Worm (Caenorhabditis elegans) whole organism, early embryonic: ENCODE data around the gene F59F5.7.

Source experiments
- B0310.2 ChIP-seq: sonication (generic microtip); optimal IDR thresholded peaks from 2 replicates; lab custom pipeline; 2016; ENCODE audit warnings: mild to moderate bottlenecking, missing genetic modification characterization, missing compliant biosample characterization
- F13C5.2 ChIP-seq: sonication (generic microtip); optimal IDR thresholded peaks from 2 replicates; lab custom pipeline; 2017; ENCODE audit warnings: mild to moderate bottlenecking, missing genetic modification characterization, inconsistent platforms, missing compliant biosample characterization
- aly-1 ChIP-seq: sonication (generic microtip); optimal IDR thresholded peaks from 2 replicates; lab custom pipeline; 2016; ENCODE audit warnings: missing genetic modification characterization, missing compliant biosample characterization
- ama-1 ChIP-seq: fragments of 150-350 bp; optimal IDR thresholded peaks from 2 replicates; lab custom pipeline; 2014
- ceh-13 ChIP-seq: fragments of 200-800 bp; sonication (Bioruptor generic); optimal IDR thresholded peaks from 2 replicates; lab custom pipeline; 2018; ENCODE audit warnings: mild to moderate bottlenecking, missing genetic modification characterization, missing compliant biosample characterization
- ceh-36 ChIP-seq: sonication (generic microtip); optimal IDR thresholded peaks from 2 replicates; lab custom pipeline; 2016; ENCODE audit warnings: missing genetic modification characterization, inconsistent platforms, missing compliant biosample characterization
- ets-7 ChIP-seq: sonication (generic microtip); optimal IDR thresholded peaks from 2 replicates; lab custom pipeline; 2016; ENCODE audit warnings: missing genotype, missing genetic modification characterization, missing compliant biosample characterization
- flt-1 ChIP-seq: fragments of 200-800 bp; sonication (Bioruptor generic); IDR thresholded peaks from 2 replicates; pipeline ENCODE4 v1.3.6; 2022; ENCODE audit warnings: missing genetic modification characterization, missing compliant biosample characterization
- hmbx-1 ChIP-seq: sonication (generic microtip); optimal IDR thresholded peaks from 2 replicates; lab custom pipeline; 2016; ENCODE audit warnings: mild to moderate bottlenecking, missing genetic modification characterization, missing compliant biosample characterization
- hmg-4 ChIP-seq: fragments of 200-800 bp; sonication (Bioruptor generic); optimal IDR thresholded peaks from 2 replicates; lab custom pipeline; 2018; ENCODE audit warnings: mild to moderate bottlenecking, missing genetic modification characterization, missing compliant biosample characterization
- hnd-1 ChIP-seq: sonication (generic microtip); optimal IDR thresholded peaks from 2 replicates; lab custom pipeline; 2016; ENCODE audit warnings: missing genetic modification characterization, missing compliant biosample characterization
- pes-1 ChIP-seq: fragments of 200-800 bp; sonication (Bioruptor generic); IDR thresholded peaks from 2 replicates; pipeline ENCODE4 v1.3.6; 2022; ENCODE audit warnings: missing genetic modification reagents, missing genetic modification characterization, missing compliant biosample characterization
- scrt-1 ChIP-seq: fragments of 200-800 bp; sonication (Bioruptor generic); IDR thresholded peaks from 2 replicates; pipeline ENCODE4 v1.3.6; 2022; ENCODE audit warnings: missing genetic modification characterization, missing compliant biosample characterization
- sea-1 ChIP-seq: fragments of 200-800 bp; sonication (Bioruptor generic); conservative IDR thresholded peaks from 2 replicates; pipeline ENCODE4 v1.3.6; 2022; ENCODE audit warnings: missing genetic modification characterization, missing compliant biosample characterization
- tbx-11 ChIP-seq: fragments of 200-800 bp; sonication (Bioruptor generic); IDR thresholded peaks from 2 replicates; pipeline ENCODE4 v1.3.6; 2022; ENCODE audit warnings: missing genetic modification characterization, missing compliant biosample characterization
- tbx-37 ChIP-seq: fragments of 200-800 bp; sonication (Bioruptor generic); conservative IDR thresholded peaks from 2 replicates; pipeline ENCODE4 v1.3.6; 2022; ENCODE audit warnings: missing genetic modification reagents, missing genetic modification characterization, missing compliant biosample characterization
- tra-4 ChIP-seq: sonication (generic microtip); optimal IDR thresholded peaks from 2 replicates; lab custom pipeline; 2017; ENCODE audit warnings: missing genetic modification characterization, missing compliant biosample characterization

The F59F5.7 gene

ce11 chrX:10597554-10598191 lies 38.4 kb downstream of the F59F5.7 start:
- TF ChIP-seq sea-1 (GFP tag; lab: Robert Waterston, UW) (no peak), F13C5.2 (tag; lab: Kevin White, UChicago) (peak; percentile 45), hmg-4 (peak; percentile 67), B0310.2 (tag; lab: Kevin White, UChicago) (peak; percentile 33), scrt-1 (GFP tag; lab: Robert Waterston, UW) (no peak)

DNA sequence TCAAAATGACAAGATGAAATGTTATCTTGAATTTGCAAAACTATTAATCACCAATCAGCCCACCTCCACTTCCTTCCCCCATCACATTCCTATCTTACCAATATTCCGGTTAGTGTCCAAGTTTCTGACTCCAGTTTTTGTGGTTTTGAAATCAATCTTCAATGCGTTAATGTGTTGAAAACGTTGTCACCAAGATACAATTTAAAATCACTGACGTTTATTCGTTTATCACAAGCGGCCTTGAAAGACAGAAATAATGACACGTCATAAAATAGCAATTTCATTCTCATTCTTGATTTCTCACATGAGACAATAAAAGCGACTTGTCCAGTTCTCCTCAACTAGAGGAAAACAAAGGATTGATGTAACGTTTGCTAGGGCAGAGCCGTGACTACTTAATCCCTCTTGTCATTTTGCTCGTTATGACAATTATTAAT lies 40.4 kb downstream of the F59F5.7 start:
- no peak for TF ChIP-seq ama-1 (lab: Kevin White, UChicago)
- TF ChIP-seq tra-4: no peak
- TF ChIP-seq hmbx-1 (tag; lab: Kevin White, UChicago): no peak
- TF ChIP-seq aly-1: no peak
- TF ChIP-seq hnd-1: no peak
- no peak for TF ChIP-seq ceh-36
- TF ChIP-seq sea-1 (GFP tag; lab: Robert Waterston, UW): no peak
- no peak for TF ChIP-seq scrt-1 (GFP tag; lab: Robert Waterston, UW)
- TF ChIP-seq tbx-37 (GFP tag; lab: Robert Waterston, UW): no peak

DNA sequence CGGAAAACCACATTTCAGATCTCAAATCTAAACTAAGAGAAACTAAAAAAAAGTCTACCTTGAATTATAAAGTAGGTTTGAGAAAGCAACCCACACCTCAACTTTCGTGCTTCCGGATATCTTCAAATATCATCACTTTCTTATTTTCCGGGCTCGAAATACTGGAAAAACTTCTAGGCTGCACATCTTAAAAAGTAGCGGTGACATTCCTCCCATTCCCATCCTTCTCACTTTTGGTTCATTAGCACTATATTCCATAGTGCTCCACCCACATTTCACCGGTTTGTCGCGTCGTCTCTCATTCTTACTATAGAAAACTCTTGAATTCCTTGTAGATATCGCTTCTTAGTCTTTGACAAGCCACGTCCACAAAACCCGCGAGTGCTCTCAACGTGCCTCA lies 45.1 kb downstream of the F59F5.7 start, which contains the start of gene flp-19:
Gene flp-19, plus strand, starts transcription at position 301 of the 400 bp plus-strand sequence.
- TF ChIP-seq hmg-4 (no peak), hnd-1 (no peak), tbx-11 (GFP tag; lab: Robert Waterston, UW) (no peak), B0310.2 (tag; lab: Kevin White, UChicago) (no peak), ama-1 (lab: Kevin White, UChicago) (no peak), F13C5.2 (tag; lab: Kevin White, UChicago) (no peak), aly-1 (no peak), tbx-37 (GFP tag; lab: Robert Waterston, UW) (no peak)

DNA sequence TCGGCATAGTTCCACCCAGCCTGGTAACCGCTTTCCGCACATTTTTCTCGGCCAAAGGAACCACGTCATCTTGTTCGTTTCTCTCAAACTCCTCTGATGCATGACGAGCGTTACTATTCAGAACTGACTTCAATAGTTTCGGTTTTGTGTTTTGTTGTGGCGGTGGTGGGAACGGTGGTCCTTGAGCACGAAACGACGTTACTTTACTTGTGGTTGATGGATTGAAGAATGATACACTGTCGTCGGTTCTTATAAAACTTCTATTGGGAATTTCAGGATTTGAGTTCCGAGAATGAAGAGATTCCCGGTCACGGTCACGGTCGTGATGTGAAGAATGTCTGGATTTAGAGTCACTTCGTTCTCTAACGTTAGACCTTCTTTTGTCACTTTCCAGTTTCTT lies 50.6 kb downstream of the F59F5.7 start:
- TF ChIP-seq ceh-36: no peak
- no peak for TF ChIP-seq sea-1 (GFP tag; lab: Robert Waterston, UW)
- no peak for TF ChIP-seq ets-7
- no peak for TF ChIP-seq flt-1 (GFP tag; lab: Robert Waterston, UW)
- TF ChIP-seq tra-4: no peak
- TF ChIP-seq ama-1 (lab: Kevin White, UChicago): no peak
- TF ChIP-seq hmbx-1 (tag; lab: Kevin White, UChicago): no peak
- TF ChIP-seq F13C5.2 (tag; lab: Kevin White, UChicago): no peak
- TF ChIP-seq tbx-37 (GFP tag; lab: Robert Waterston, UW): no peak
- no peak for TF ChIP-seq pes-1
- TF ChIP-seq hnd-1: no peak
- TF ChIP-seq scrt-1 (GFP tag; lab: Robert Waterston, UW): no peak
- TF ChIP-seq tbx-11 (GFP tag; lab: Robert Waterston, UW): no peak
- no peak for TF ChIP-seq hmg-4
- no peak for TF ChIP-seq B0310.2 (tag; lab: Kevin White, UChicago)

DNA sequence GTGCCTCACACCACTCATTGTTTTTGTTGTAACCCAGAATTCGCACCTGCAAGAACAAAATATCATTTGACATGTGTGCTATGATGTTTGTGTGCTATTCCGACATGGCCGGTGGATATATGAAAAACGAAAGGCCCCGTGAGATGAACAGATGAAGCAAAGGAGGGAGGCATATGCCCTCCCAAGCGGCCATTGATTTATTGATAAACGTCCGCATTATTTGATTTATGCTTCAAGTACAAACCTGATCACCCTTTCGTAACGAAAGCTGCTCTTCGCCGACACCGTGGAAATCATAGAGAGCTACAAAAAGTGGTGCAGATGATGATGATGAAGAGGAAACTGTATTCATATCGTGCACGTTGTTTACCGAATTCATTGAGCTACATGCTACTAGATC lies 53.1 kb downstream of the F59F5.7 start:
- TF ChIP-seq hmbx-1 (tag; lab: Kevin White, UChicago) (no peak), aly-1 (no peak), ceh-13 (GFP tag; lab: Kevin White, UChicago) (no peak), tbx-11 (GFP tag; lab: Robert Waterston, UW) (no peak), tbx-37 (GFP tag; lab: Robert Waterston, UW) (no peak), pes-1 (no peak), F13C5.2 (tag; lab: Kevin White, UChicago) (no peak), ets-7 (no peak), scrt-1 (GFP tag; lab: Robert Waterston, UW) (no peak), B0310.2 (tag; lab: Kevin White, UChicago) (no peak), hmg-4 (no peak), ama-1 (lab: Kevin White, UChicago) (no peak), hnd-1 (no peak), flt-1 (GFP tag; lab: Robert Waterston, UW) (no peak), sea-1 (GFP tag; lab: Robert Waterston, UW) (no peak), ceh-36 (no peak), tra-4 (no peak)

ce11 chrX:10616041-10616440 lies 56.7 kb downstream of the F59F5.7 start:
- TF ChIP-seq ama-1 (lab: Kevin White, UChicago) (no peak), tbx-37 (GFP tag; lab: Robert Waterston, UW) (no peak)
